Fruit fly (Drosophila melanogaster): ENCODE data around the gene Prosalpha2.
A peak's percentile ranks its signal among the peaks of the same experiment; 100 is the strongest.

The Prosalpha2 gene

dm6 chr3R:12442601-12443533, 11.7 kb downstream of the Prosalpha2 start (continued):
- TF ChIP-seq CG13775 (GFP tag; optimal IDR thresholded peaks at IDR 0.05) (peak; percentile 24), dysf (GFP tag; IDR thresholded peaks at IDR 0.05) (peak; percentile 43; the same call in 1 of the 3 replicates), CG14050 (GFP tag; IDR thresholded peaks at IDR 0.05) (0 out of 3 replicates have a peak, but pooled peaks have one; percentile 23), CG8765 (GFP tag; IDR thresholded peaks at IDR 0.05) (no peak), crp (GFP tag; optimal IDR thresholded peaks at IDR 0.05) (no peak), CG32532 (GFP tag; IDR thresholded peaks at IDR 0.05) (peak; percentile 45), zfh2 (GFP tag; optimal IDR thresholded peaks at IDR 0.05) (peak; percentile 21), Hr78 (GFP tag; optimal IDR thresholded peaks at IDR 0.05) (peak in 1 of 2 experiments; percentile 21), vfl (GFP tag; optimal IDR thresholded peaks at IDR 0.05) (no peak), CG2712 (tag; optimal IDR thresholded peaks at IDR 0.05) (peak; percentile 23), CG9876 (GFP tag; optimal IDR thresholded peaks at IDR 0.05) (no peak), Hmx (GFP tag; optimal IDR thresholded peaks at IDR 0.05) (peak; percentile 9), Taf1 (GFP tag; IDR thresholded peaks at IDR 0.05) (peak; percentile 39; the same call in 1 of the 2 replicates), CG14014 (GFP tag; IDR thresholded peaks at IDR 0.05) (0 out of 2 replicates have a peak, but pooled peaks have one; percentile 26), Sry-δ (GFP tag; optimal IDR thresholded peaks at IDR 0.05) (no peak), CG31441 (GFP tag; IDR thresholded peaks at IDR 0.05) (peak; percentile 24; the same call in 1 of the 2 replicates), CG15601 (tag; optimal IDR thresholded peaks at IDR 0.05) (no peak), org-1 (GFP tag; optimal IDR thresholded peaks at IDR 0.05) (peak; percentile 3), CG12769 (tag; optimal IDR thresholded peaks at IDR 0.05) (peak; percentile 36), Atf3 (GFP tag; optimal IDR thresholded peaks at IDR 0.05) (no peak), lmd (GFP tag; IDR thresholded peaks at IDR 0.05) (peak; percentile 24; the same call in 1 of the 2 replicates), CG12659 (GFP tag; optimal IDR thresholded peaks at IDR 0.05) (peak; percentile 43), Max (GFP tag; optimal IDR thresholded peaks at IDR 0.05) (peak; percentile 23), CG17359 (tag; optimal IDR thresholded peaks at IDR 0.05) (peak; percentile 25), CG13894 (tag; optimal IDR thresholded peaks at IDR 0.05) (peak; percentile 34), pho (GFP tag; optimal IDR thresholded peaks at IDR 0.05) (no peak), lbe (GFP tag; optimal IDR thresholded peaks at IDR 0.05) (peak; percentile 67), CG15011 (GFP tag; optimal IDR thresholded peaks at IDR 0.05) (no peak), trh (GFP tag; optimal IDR thresholded peaks at IDR 0.05) (no peak), phol (tag; optimal IDR thresholded peaks at IDR 0.05) (peak; percentile 1), Pdp1 (GFP tag; optimal IDR thresholded peaks at IDR 0.05) (peak in 1 of 2 experiments; percentile 27), Rfx (GFP tag; IDR thresholded peaks at IDR 0.05) (peak; percentile 44), CG6813 (GFP tag; optimal IDR thresholded peaks at IDR 0.05) (peak; percentile 6), psq (GFP tag; optimal IDR thresholded peaks at IDR 0.05) (no peak), Fer1 (GFP tag; optimal IDR thresholded peaks at IDR 0.05) (peak; percentile 33), CG34422 (GFP tag; IDR thresholded peaks at IDR 0.05) (no peak), grau (tag; optimal IDR thresholded peaks at IDR 0.05) (peak; percentile 64), Drgx (GFP tag; IDR thresholded peaks at IDR 0.05) (peak; percentile 55), CG11504 (tag; optimal IDR thresholded peaks at IDR 0.05) (peak; percentile 58), cwo (GFP tag; optimal IDR thresholded peaks at IDR 0.05) (peak; percentile 14), CG3847 (GFP tag; IDR thresholded peaks at IDR 0.05) (peak; percentile 8; the same call in 1 of the 2 replicates), stc (GFP tag; IDR thresholded peaks at IDR 0.05) (0 out of 2 replicates have a peak, but pooled peaks have one; percentile 24), MBD-R2 (GFP tag; IDR thresholded peaks at IDR 0.05) (no peak), slbo (GFP tag; IDR thresholded peaks at IDR 0.05) (peak; percentile 51; the same call in 1 of the 2 replicates), Deaf1 (tag; optimal IDR thresholded peaks at IDR 0.05) (peak; percentile 66), sens (GFP tag) (peak; percentile 79), prd (optimal IDR thresholded peaks at IDR 0.05) (no peak), prd (GFP tag; IDR thresholded peaks at IDR 0.05) (peak; percentile 16; the same call in 1 of the 3 replicates)

All from whole organism, embryonic.